Fruit fly (Drosophila melanogaster) whole organism, embryonic: Measurements from ENCODE around the gene CG5191.

Experiments used
- Ada2b ChIP-seq: fragments of 200-800 bp; sonication (Bioruptor generic); IDR thresholded peaks from 2 replicates; pipeline ENCODE4 v1.3.6; 2022; ENCODE audit warnings: missing biosample characterization, missing genetic modification characterization
- Adf1 ChIP-seq: fragments of 200-800 bp; sonication (Bioruptor generic); IDR thresholded peaks from 2 replicates; pipeline ENCODE4 v1.3.6; 2022; ENCODE audit warnings: missing biosample characterization, missing genetic modification characterization
- Asciz ChIP-seq: fragments of 200-800 bp; sonication (Bioruptor generic); optimal IDR thresholded peaks from 2 replicates; lab custom pipeline; 2017; ENCODE audit warnings: missing biosample characterization, mild to moderate bottlenecking, missing genetic modification characterization, missing genetic modification reagents
- BEAF-32 ChIP-seq: fragments of 200-800 bp; sonication (Bioruptor generic); optimal IDR thresholded peaks from 3 replicates; lab custom pipeline; 2017; ENCODE audit warnings: missing biosample characterization, missing genetic modification characterization, mild to moderate bottlenecking, moderate library complexity, missing genetic modification reagents
- CG10274 ChIP-seq: fragments of 200-800 bp; sonication (Bioruptor generic); optimal IDR thresholded peaks from 3 replicates; lab custom pipeline; 2017; ENCODE audit warnings: missing biosample characterization, mild to moderate bottlenecking, missing genetic modification characterization
- CG10959 ChIP-seq: fragments of 200-800 bp; sonication (Bioruptor generic); IDR thresholded peaks from 2 replicates; pipeline ENCODE4 v1.3.6; 2022; ENCODE audit warnings: missing biosample characterization, missing genetic modification characterization
- CG11504 ChIP-seq: fragments of 200-800 bp; sonication (Bioruptor generic); optimal IDR thresholded peaks from 3 replicates; lab custom pipeline; 2019; ENCODE audit warnings: missing biosample characterization, mild to moderate bottlenecking, missing genetic modification characterization, moderate library complexity
- CG12299 ChIP-seq: fragments of 200-800 bp; sonication (Bioruptor generic); optimal IDR thresholded peaks from 2 replicates; lab custom pipeline; 2018; ENCODE audit warnings: missing biosample characterization, mild to moderate bottlenecking, missing genetic modification characterization
- CG15073 ChIP-seq: fragments of 200-800 bp; sonication (Bioruptor generic); optimal IDR thresholded peaks from 2 replicates; lab custom pipeline; 2016; ENCODE audit warnings: missing biosample characterization, missing genetic modification characterization
- CG16813 ChIP-seq: fragments of 200-800 bp; sonication (Bioruptor generic); IDR thresholded peaks from 3 replicates; pipeline ENCODE4 v1.3.6; 2022; ENCODE audit warnings: missing biosample characterization, missing genetic modification characterization; ENCODE audit not compliant: partially characterized antibody
- CG17802 ChIP-seq: fragments of 200-800 bp; sonication (Bioruptor generic); optimal IDR thresholded peaks from 2 replicates; lab custom pipeline; 2018; ENCODE audit warnings: missing biosample characterization, mild to moderate bottlenecking, missing genetic modification characterization, moderate library complexity
- CG2712 ChIP-seq: fragments of 200-800 bp; optimal IDR thresholded peaks from 3 replicates; lab custom pipeline; 2019; ENCODE audit warnings: missing biosample characterization, mild to moderate bottlenecking, missing genetic modification characterization, moderate library complexity
- CG43689 ChIP-seq: fragments of 200-800 bp; sonication (Bioruptor generic); IDR thresholded peaks from 2 replicates; pipeline ENCODE4 v1.3.6; 2022; ENCODE audit warnings: missing biosample characterization, missing genetic modification characterization
- CG5953 ChIP-seq: fragments of 200-800 bp; sonication (Bioruptor generic); IDR thresholded peaks from 2 replicates; pipeline ENCODE4 v1.3.6; 2022; ENCODE audit warnings: missing biosample characterization, missing genetic modification characterization
- CG6654 ChIP-seq: fragments of 200-800 bp; sonication (Bioruptor generic); optimal IDR thresholded peaks from 2 replicates; lab custom pipeline; 2017; ENCODE audit warnings: missing biosample characterization, mild to moderate bottlenecking, missing genetic modification characterization
- CG6765 ChIP-seq: fragments of 200-800 bp; sonication (Bioruptor generic); optimal IDR thresholded peaks from 3 replicates; lab custom pipeline; 2017; ENCODE audit warnings: missing biosample characterization, mild to moderate bottlenecking, missing genetic modification characterization
- CG7357 ChIP-seq: fragments of 200-800 bp; sonication (Bioruptor generic); IDR thresholded peaks from 3 replicates; pipeline ENCODE4 v1.3.6; 2022; ENCODE audit warnings: missing biosample characterization, missing genetic modification characterization
- CTCF ChIP-seq: fragments of 200-800 bp; sonication (Bioruptor generic); optimal IDR thresholded peaks from 2 replicates; lab custom pipeline; 2017; ENCODE audit warnings: missing biosample characterization, mild to moderate bottlenecking, missing genetic modification characterization, moderate library complexity
- Deaf1 ChIP-seq: fragments of 200-800 bp; optimal IDR thresholded peaks from 3 replicates; lab custom pipeline; 2019; ENCODE audit warnings: missing biosample characterization, mild to moderate bottlenecking, missing genetic modification characterization, moderate library complexity
- Doc2 ChIP-seq: fragments of 200-800 bp; sonication (Bioruptor generic); IDR thresholded peaks from 2 replicates; pipeline ENCODE4 v1.3.6; 2022; ENCODE audit warnings: missing biosample characterization, missing genetic modification characterization
- Fer3 ChIP-seq: fragments of 200-800 bp; sonication (Bioruptor generic); optimal IDR thresholded peaks from 2 replicates; lab custom pipeline; 2018; ENCODE audit warnings: missing biosample characterization, mild to moderate bottlenecking, missing genetic modification characterization, moderate library complexity
- Gsc ChIP-seq: fragments of 200-800 bp; sonication (Bioruptor generic); IDR thresholded peaks from 2 replicates; pipeline ENCODE4 v1.3.6; 2022; ENCODE audit warnings: missing biosample characterization, missing genetic modification characterization
- Gug ChIP-seq: fragments of 200-800 bp; sonication (Bioruptor generic); IDR thresholded peaks from 4 replicates; pipeline ENCODE4 v1.3.6; 2022; ENCODE audit warnings: missing biosample characterization, missing genetic modification characterization
- Kr ChIP-seq: fragments of 200-800 bp; sonication (Bioruptor generic); optimal IDR thresholded peaks from 2 replicates; lab custom pipeline; 2017; ENCODE audit warnings: missing biosample characterization, mild to moderate bottlenecking, missing genetic modification characterization
- Lpt ChIP-seq: fragments of >200 bp; optimal IDR thresholded peaks from 2 replicates; lab custom pipeline; 2018; ENCODE audit warnings: missing biosample characterization, missing genetic modification characterization
- MESR4 ChIP-seq: fragments of 200-800 bp; sonication (Bioruptor generic); optimal IDR thresholded peaks from 2 replicates; lab custom pipeline; 2018; ENCODE audit warnings: missing biosample characterization, mild to moderate bottlenecking, missing genetic modification characterization, moderate library complexity
- Mrtf ChIP-seq: fragments of 200-800 bp; sonication (Bioruptor generic); IDR thresholded peaks from 3 replicates; pipeline ENCODE4 v1.3.6; 2022; ENCODE audit warnings: missing biosample characterization, missing genetic modification characterization
- Pdp1 ChIP-seq, 2 experiments: fragments of 200-800 bp; sonication (Bioruptor generic); optimal IDR thresholded peaks; 3 replicates each; lab custom pipeline; 2016; ENCODE audit warnings: missing biosample characterization in 2 of 2, missing genetic modification characterization in 2 of 2, mild to moderate bottlenecking in 1 of 2, moderate library complexity in 1 of 2
- Scr ChIP-seq: fragments of 200-800 bp; sonication (Bioruptor generic); IDR thresholded peaks from 2 replicates; pipeline ENCODE4 v1.3.6; 2022; ENCODE audit warnings: missing biosample characterization, missing genetic modification characterization; ENCODE audit not compliant: partially characterized antibody
- Taf1 ChIP-seq: fragments of 200-800 bp; sonication (Bioruptor generic); IDR thresholded peaks from 2 replicates; pipeline ENCODE4 v1.3.6; 2022; ENCODE audit warnings: missing biosample characterization, missing genetic modification characterization
- Tbp ChIP-seq: fragments of >200 bp; optimal IDR thresholded peaks from 2 replicates; lab custom pipeline; 2018; ENCODE audit warnings: missing biosample characterization, missing genetic modification characterization
- Vsx1 ChIP-seq: fragments of 200-800 bp; sonication (Bioruptor generic); optimal IDR thresholded peaks from 2 replicates; lab custom pipeline; 2017; ENCODE audit warnings: missing biosample characterization, mild to moderate bottlenecking, missing genetic modification characterization, missing genetic modification reagents
- abd-A ChIP-seq: fragments of 200-800 bp; sonication (Bioruptor generic); optimal IDR thresholded peaks from 3 replicates; lab custom pipeline; 2019; ENCODE audit warnings: missing biosample characterization, mild to moderate bottlenecking, missing genetic modification characterization, moderate library complexity
- bigmax ChIP-seq: fragments of 200-800 bp; sonication (Bioruptor generic); optimal IDR thresholded peaks from 2 replicates; lab custom pipeline; 2018; ENCODE audit warnings: missing biosample characterization, mild to moderate bottlenecking, missing genetic modification characterization
- crc ChIP-seq: fragments of 200-800 bp; sonication (Bioruptor generic); optimal IDR thresholded peaks from 2 replicates; lab custom pipeline; 2016; ENCODE audit warnings: missing biosample characterization, missing genetic modification characterization
- dm ChIP-seq: fragments of 200-800 bp; sonication (Bioruptor generic); optimal IDR thresholded peaks from 3 replicates; lab custom pipeline; 2016; ENCODE audit warnings: missing biosample characterization, missing genetic modification characterization
- en ChIP-seq: fragments of 200-800 bp; sonication (Bioruptor generic); optimal IDR thresholded peaks from 2 replicates; lab custom pipeline; 2016; ENCODE audit warnings: missing biosample characterization, missing genetic modification characterization
- esg ChIP-seq: fragments of 200-800 bp; sonication (Bioruptor generic); conservative IDR thresholded peaks from 2 replicates; pipeline ENCODE4 v1.3.6; 2022; ENCODE audit warnings: missing biosample characterization, missing genetic modification characterization
- gem ChIP-seq: fragments of 200-800 bp; sonication (Bioruptor generic); optimal IDR thresholded peaks from 2 replicates; lab custom pipeline; 2019; ENCODE audit warnings: missing biosample characterization, mild to moderate bottlenecking, missing genetic modification characterization, moderate library complexity
- grn ChIP-seq: fragments of 200-800 bp; sonication (Bioruptor generic); optimal IDR thresholded peaks from 3 replicates; lab custom pipeline; 2017; ENCODE audit warnings: missing biosample characterization, missing genetic modification characterization
- hb ChIP-seq: fragments of 200-800 bp; sonication (Bioruptor generic); IDR thresholded peaks from 3 replicates; pipeline ENCODE4 v1.3.6; 2022; ENCODE audit warnings: missing biosample characterization, missing genetic modification characterization; ENCODE audit not compliant: partially characterized antibody
- knrl ChIP-seq: fragments of 200-800 bp; sonication (Bioruptor generic); IDR thresholded peaks from 3 replicates; pipeline ENCODE4 v1.3.6; 2022; ENCODE audit warnings: missing biosample characterization, missing genetic modification characterization; ENCODE audit not compliant: partially characterized antibody
- lbe ChIP-seq: fragments of 200-800 bp; sonication (Bioruptor generic); optimal IDR thresholded peaks from 2 replicates; lab custom pipeline; 2016; ENCODE audit warnings: missing biosample characterization, mild to moderate bottlenecking, missing genetic modification characterization
- nerfin-2 ChIP-seq: fragments of 200-800 bp; sonication (Bioruptor generic); IDR thresholded peaks from 2 replicates; pipeline ENCODE4 v1.3.6; 2022; ENCODE audit warnings: missing biosample characterization, missing genetic modification characterization; ENCODE audit not compliant: partially characterized antibody
- odd ChIP-seq: fragments of 200-800 bp; sonication (Bioruptor generic); optimal IDR thresholded peaks from 2 replicates; lab custom pipeline; 2017; ENCODE audit warnings: missing biosample characterization, mild to moderate bottlenecking, missing genetic modification characterization
- repo ChIP-seq: fragments of 200-800 bp; sonication (Bioruptor generic); optimal IDR thresholded peaks from 2 replicates; lab custom pipeline; 2016; ENCODE audit warnings: missing biosample characterization, missing genetic modification characterization
- salm ChIP-seq: fragments of 200-800 bp; sonication (Bioruptor generic); optimal IDR thresholded peaks from 2 replicates; lab custom pipeline; 2018; ENCODE audit warnings: missing biosample characterization, mild to moderate bottlenecking, missing genetic modification characterization
- scrt ChIP-seq: fragments of 200-800 bp; sonication (Bioruptor generic); optimal IDR thresholded peaks from 2 replicates; lab custom pipeline; 2018; ENCODE audit warnings: missing biosample characterization, mild to moderate bottlenecking, missing genetic modification characterization, moderate library complexity
- vfl ChIP-seq: fragments of 200-800 bp; sonication (Bioruptor generic); optimal IDR thresholded peaks from 2 replicates; lab custom pipeline; 2016; ENCODE audit warnings: missing biosample characterization, missing genetic modification characterization

The CG5191 gene

DNA sequence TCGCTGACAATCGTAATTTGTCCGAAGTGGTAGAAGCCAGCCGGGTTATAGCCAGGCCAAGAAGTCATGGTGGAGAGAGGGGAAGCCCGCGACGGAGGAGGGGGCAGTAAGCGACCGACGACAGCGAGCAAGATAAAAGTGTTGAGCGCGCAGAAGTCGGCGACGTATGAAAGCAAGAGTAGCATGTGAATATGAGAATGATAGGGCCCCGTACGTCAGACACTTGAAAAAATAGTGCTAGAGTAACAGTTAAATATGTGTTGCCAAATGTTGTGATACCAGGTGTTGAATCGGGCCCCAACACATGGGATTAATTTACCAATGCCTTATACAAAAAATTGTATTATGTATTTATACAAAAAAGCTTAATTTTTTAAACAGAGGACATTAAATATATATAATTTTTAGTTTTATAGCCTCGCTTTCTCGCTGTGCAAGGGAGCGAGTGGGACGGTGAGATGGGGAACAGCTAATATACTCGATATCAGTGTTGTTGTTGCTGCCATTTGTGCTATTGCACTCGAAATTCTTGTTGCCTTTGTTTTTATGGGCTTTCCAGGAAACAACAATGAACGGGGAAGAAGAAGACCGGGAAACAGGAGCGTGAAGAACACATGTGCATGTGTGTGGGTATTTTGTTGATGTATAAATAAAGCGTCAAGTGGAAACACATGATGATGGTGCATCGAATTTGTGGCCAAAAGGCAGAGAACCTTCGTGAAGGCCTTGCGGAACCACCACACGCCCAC lies 10.6 kb upstream of the CG5191 start (continued):
- TF ChIP-seq Mrtf (GFP tag; lab: Robert Waterston, UW) (peak; percentile 78), grn (peak; percentile 60), CG6765 (GFP tag; lab: Kevin White, UChicago) (peak; percentile 80), Kr (GFP tag; lab: Kevin White, UChicago) (no peak), CG11504 (peak; percentile 91), Asciz (GFP tag; lab: Kevin White, UChicago) (peak; percentile 75), Tbp (GFP tag; lab: Kevin White, UChicago) (no peak), CG2712 (tag; lab: Kevin White, UChicago) (peak; percentile 93), salm (tag; lab: Kevin White, UChicago) (peak; percentile 74), hb (no peak), CG7357 (GFP tag; lab: Robert Waterston, UW) (peak; percentile 80), Pdp1 (GFP tag; optimal IDR thresholded peaks at IDR 0.05; lab: Kevin White, UChicago) (peak in 1 of 2 experiments; percentile 63), vfl (GFP tag; lab: Kevin White, UChicago) (peak; percentile 21), MESR4 (no peak), nerfin-2 (GFP tag; lab: Robert Waterston, UW) (no peak), Doc2 (GFP tag; lab: Robert Waterston, UW) (0 out of 2 replicates have a peak, but pooled peaks have one; percentile 6), abd-A (tag; lab: Kevin White, UChicago) (no peak), esg (GFP tag; lab: Robert Waterston, UW) (peak; percentile 85), CG15073 (GFP tag; lab: Kevin White, UChicago) (no peak), repo (no peak), CG5953 (GFP tag; lab: Robert Waterston, UW) (peak; percentile 64), gem (tag; lab: Kevin White, UChicago) (peak; percentile 93), CG16813 (GFP tag; lab: Robert Waterston, UW) (no peak), lbe (GFP tag; lab: Kevin White, UChicago) (peak; percentile 63), Lpt (no peak), Vsx1 (GFP tag; lab: Kevin White, UChicago) (peak; percentile 94), crc (no peak), dm (GFP tag; lab: Kevin White, UChicago) (no peak), Scr (GFP tag; lab: Robert Waterston, UW) (no peak), Gsc (GFP tag; lab: Robert Waterston, UW) (no peak), CG17802 (tag; lab: Kevin White, UChicago) (peak; percentile 77), CG10274 (GFP tag; lab: Kevin White, UChicago) (peak; percentile 76), bigmax (GFP tag; lab: Kevin White, UChicago) (no peak), Gug (GFP tag; lab: Robert Waterston, UW) (peak; percentile 78), BEAF-32 (no peak), scrt (peak; percentile 81), knrl (GFP tag; lab: Robert Waterston, UW) (0 out of 3 replicates have a peak, but pooled peaks have one; percentile 22), Adf1 (GFP tag; lab: Robert Waterston, UW) (peak; percentile 75), Deaf1 (peak; percentile 82), CG43689 (GFP tag; lab: Robert Waterston, UW) (peak; percentile 37; the same call in 1 of the 2 replicates), CTCF (GFP tag; lab: Kevin White, UChicago) (no peak), en (no peak), Taf1 (peak; percentile 48; the same call in 1 of the 2 replicates), odd (GFP tag; lab: Kevin White, UChicago) (peak; percentile 81), CG6654 (GFP tag; lab: Kevin White, UChicago) (peak; percentile 78), CG12299 (peak; percentile 37), CG10959 (GFP tag; lab: Robert Waterston, UW) (peak; percentile 82), Fer3 (tag; lab: Kevin White, UChicago) (peak; percentile 89), Ada2b (peak; percentile 87)
